Worm (Caenorhabditis elegans): Measurements from ENCODE around the gene srh-247.

The srh-247 gene

ce11 chrV:2891927-2892326 is 42.0 kb downstream of the srh-247 start, which contains the start of gene F37B4.15:
F37B4.15 (plus strand) TSS chrV:2892227.
- no peak for TF ChIP-seq sdz-38 (tag; optimal IDR thresholded peaks at IDR 0.05)
- TF ChIP-seq snpc-1.3 (tag; optimal IDR thresholded peaks at IDR 0.05; ENCODE audit: insufficient read depth), result no peak
- no peak for TF ChIP-seq lag-1 (GFP tag; IDR thresholded peaks at IDR 0.05)
- TF ChIP-seq F57C9.4 (tag; optimal IDR thresholded peaks at IDR 0.05), result no peak
- TF ChIP-seq ztf-3 (GFP tag; optimal IDR thresholded peaks at IDR 0.05), result no peak
- no peak for TF ChIP-seq nhr-27 (tag; optimal IDR thresholded peaks at IDR 0.05)
- TF ChIP-seq mel-28 (tag; optimal IDR thresholded peaks at IDR 0.05; ENCODE audit: borderline replicate concordance), result no peak
- no peak for TF ChIP-seq dox-1 (GFP tag; IDR thresholded peaks at IDR 0.05)

ce11 chrV:2888681-2889080 is 45.3 kb downstream of the srh-247 start, which contains the start of gene srw-4:
srw-4 (minus strand) TSS chrV:2888781.
- TF ChIP-seq hlh-12 (tag; optimal IDR thresholded peaks at IDR 0.05) (no peak), sptf-2 (GFP tag; optimal IDR thresholded peaks at IDR 0.05) (no peak), K11D2.4 (GFP tag; IDR thresholded peaks at IDR 0.05) (no peak), tlf-1 (GFP tag; optimal IDR thresholded peaks at IDR 0.05) (no peak), efl-1 (GFP tag; optimal IDR thresholded peaks at IDR 0.05) (no peak), fkh-3 (tag; optimal IDR thresholded peaks at IDR 0.05) (no peak), Y67H2A.10 (GFP tag; conservative IDR thresholded peaks at IDR 0.05) (no peak), pbrm-1 (GFP tag; IDR thresholded peaks at IDR 0.05) (no peak)

DNA sequence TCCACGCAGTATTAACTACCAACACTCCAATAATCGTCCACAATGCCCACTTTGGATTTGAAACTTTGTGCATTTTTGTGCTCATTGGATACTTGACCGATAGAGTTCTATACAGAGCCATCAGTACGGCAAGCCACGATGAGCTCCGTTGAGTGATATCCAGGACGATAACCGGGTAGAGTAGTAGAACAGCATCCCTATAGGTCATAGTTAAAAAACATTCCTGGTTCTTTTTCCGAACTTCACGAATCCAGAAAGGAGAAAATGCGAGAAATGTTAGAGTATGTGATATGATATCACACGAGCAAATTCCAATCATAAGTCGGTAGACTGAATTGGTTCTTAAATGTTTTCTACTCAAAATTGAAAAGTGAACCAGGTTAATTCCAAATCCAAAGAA is 45.7 kb downstream of the srh-247 start:
- TF ChIP-seq C17E4.6 (GFP tag; IDR thresholded peaks at IDR 0.05), result no peak
- TF ChIP-seq nhr-90 (tag; optimal IDR thresholded peaks at IDR 0.05), result no peak
- TF ChIP-seq sea-2 (GFP tag; IDR thresholded peaks at IDR 0.05), result no peak
- TF ChIP-seq nhr-179 (tag; optimal IDR thresholded peaks at IDR 0.05), result no peak
- no peak for TF ChIP-seq ztf-18 (tag; optimal IDR thresholded peaks at IDR 0.05)
- TF ChIP-seq F49E8.2 (tag; optimal IDR thresholded peaks at IDR 0.05; ENCODE audit: insufficient read depth), result no peak
- no peak for TF ChIP-seq let-607 (tag; optimal IDR thresholded peaks at IDR 0.05)

ce11 chrV:2884411-2884810 is 49.6 kb downstream of the srh-247 start, which contains the start of gene sre-24:
sre-24 (plus strand) TSS chrV:2884711.
- TF ChIP-seq cebp-2 (GFP tag; IDR thresholded peaks at IDR 0.05) (no peak), Y95B8A.8 (GFP tag; IDR thresholded peaks at IDR 0.05) (no peak), pbrm-1 (GFP tag; IDR thresholded peaks at IDR 0.05) (no peak), zfh-2 (GFP tag; conservative IDR thresholded peaks at IDR 0.05) (no peak), athp-1 (tag; optimal IDR thresholded peaks at IDR 0.05) (no peak), bed-1 (GFP tag; IDR thresholded peaks at IDR 0.05) (no peak), nfyb-1 (GFP tag; IDR thresholded peaks at IDR 0.05) (no peak), him-1 (tag; optimal IDR thresholded peaks at IDR 0.05) (no peak), B0261.1 (tag; optimal IDR thresholded peaks at IDR 0.05) (no peak), nhr-179 (tag; optimal IDR thresholded peaks at IDR 0.05) (no peak), mxl-1 (tag; optimal IDR thresholded peaks at IDR 0.05) (no peak), B0019.2 (GFP tag; conservative IDR thresholded peaks at IDR 0.05) (no peak), mcd-1 (GFP tag; IDR thresholded peaks at IDR 0.05) (no peak)
